Fruit fly (Drosophila melanogaster) whole organism, embryonic: Measurements from ENCODE around the gene glu.

ENCODE experiments used
- B-H1 ChIP-seq: fragments of 200-800 bp; sonication (Bioruptor generic); IDR thresholded peaks from 3 replicates; pipeline ENCODE4 v1.3.6; 2022; ENCODE audit warnings: missing biosample characterization, missing genetic modification characterization
- B-H2 ChIP-seq: fragments of 200-800 bp; sonication (Bioruptor generic); optimal IDR thresholded peaks from 2 replicates; lab custom pipeline; 2018; ENCODE audit warnings: missing biosample characterization, mild to moderate bottlenecking, missing genetic modification characterization
- BtbVII ChIP-seq: fragments of 200-800 bp; sonication (Bioruptor generic); optimal IDR thresholded peaks from 3 replicates; lab custom pipeline; 2017; ENCODE audit warnings: missing biosample characterization, mild to moderate bottlenecking, missing genetic modification characterization
- CG10462 ChIP-seq: fragments of 200-800 bp; sonication (Bioruptor generic); optimal IDR thresholded peaks from 2 replicates; lab custom pipeline; 2016; ENCODE audit warnings: missing biosample characterization, missing genetic modification characterization
- CG10543 ChIP-seq: fragments of 200-800 bp; sonication (Bioruptor generic); optimal IDR thresholded peaks from 3 replicates; lab custom pipeline; 2017; ENCODE audit warnings: missing biosample characterization, mild to moderate bottlenecking, missing genetic modification characterization, moderate library complexity
- CG11456 ChIP-seq: fragments of 200-800 bp; sonication (Bioruptor generic); IDR thresholded peaks from 3 replicates; pipeline ENCODE4 v1.3.6; 2022; ENCODE audit warnings: missing biosample characterization, missing genetic modification characterization
- CG12391 ChIP-seq: fragments of 200-800 bp; sonication (Bioruptor generic); optimal IDR thresholded peaks from 3 replicates; lab custom pipeline; 2018; ENCODE audit warnings: missing biosample characterization, mild to moderate bottlenecking, missing genetic modification characterization, moderate library complexity
- CG16815 ChIP-seq: fragments of 200-800 bp; sonication (Bioruptor generic); optimal IDR thresholded peaks from 3 replicates; lab custom pipeline; 2017; ENCODE audit warnings: missing biosample characterization, mild to moderate bottlenecking, missing genetic modification characterization
- CG17912 ChIP-seq: fragments of 200-800 bp; sonication (Bioruptor generic); optimal IDR thresholded peaks from 2 replicates; lab custom pipeline; 2018; ENCODE audit warnings: missing biosample characterization, mild to moderate bottlenecking, missing genetic modification characterization
- CG1832 ChIP-seq: fragments of 200-800 bp; sonication (Bioruptor generic); optimal IDR thresholded peaks from 2 replicates; lab custom pipeline; 2017; ENCODE audit warnings: missing biosample characterization, mild to moderate bottlenecking, missing genetic modification characterization, inconsistent platforms
- CG18476 ChIP-seq: fragments of 200-800 bp; sonication (Bioruptor generic); optimal IDR thresholded peaks from 2 replicates; lab custom pipeline; 2016; ENCODE audit warnings: missing biosample characterization, mild to moderate bottlenecking, missing genetic modification characterization
- CG2116 ChIP-seq: fragments of 200-800 bp; sonication (Bioruptor generic); optimal IDR thresholded peaks from 3 replicates; lab custom pipeline; 2018; ENCODE audit warnings: missing biosample characterization, mild to moderate bottlenecking, missing genetic modification characterization
- CG2875 ChIP-seq: fragments of 200-800 bp; sonication (Bioruptor generic); optimal IDR thresholded peaks from 2 replicates; lab custom pipeline; 2017; ENCODE audit warnings: missing biosample characterization, mild to moderate bottlenecking, missing genetic modification characterization, missing genetic modification reagents
- CG32772 ChIP-seq: fragments of 200-800 bp; sonication (Bioruptor generic); IDR thresholded peaks from 2 replicates; pipeline ENCODE4 v1.3.6; 2022; ENCODE audit warnings: missing biosample characterization, missing genetic modification characterization
- CG3838 ChIP-seq: fragments of 200-800 bp; sonication (Bioruptor generic); optimal IDR thresholded peaks from 3 replicates; lab custom pipeline; 2016; ENCODE audit warnings: missing biosample characterization, missing genetic modification characterization
- CG6689 ChIP-seq: fragments of 200-800 bp; sonication (Bioruptor generic); IDR thresholded peaks from 2 replicates; pipeline ENCODE4 v1.3.6; 2022; ENCODE audit warnings: missing biosample characterization, missing genetic modification characterization
- CG6854 ChIP-seq: fragments of 200-800 bp; sonication (Bioruptor generic); optimal IDR thresholded peaks from 3 replicates; lab custom pipeline; 2017; ENCODE audit warnings: missing biosample characterization, mild to moderate bottlenecking, missing genetic modification characterization
- CG7271 ChIP-seq: fragments of 200-800 bp; sonication (Bioruptor generic); optimal IDR thresholded peaks from 2 replicates; lab custom pipeline; 2018; ENCODE audit warnings: missing biosample characterization, mild to moderate bottlenecking, missing genetic modification characterization, moderate library complexity
- CG8924 ChIP-seq: fragments of 200-800 bp; optimal IDR thresholded peaks from 3 replicates; lab custom pipeline; 2019; ENCODE audit warnings: missing biosample characterization, mild to moderate bottlenecking, missing genetic modification characterization, moderate library complexity
- CG9932 ChIP-seq: fragments of 200-800 bp; sonication (Bioruptor generic); IDR thresholded peaks from 2 replicates; pipeline ENCODE4 v1.3.6; 2022; ENCODE audit warnings: missing biosample characterization, missing genetic modification characterization
- Dek ChIP-seq: fragments of 200-800 bp; sonication (Bioruptor generic); optimal IDR thresholded peaks from 3 replicates; lab custom pipeline; 2019; ENCODE audit warnings: missing biosample characterization, mild to moderate bottlenecking, missing genetic modification characterization, moderate library complexity
- Hr39 ChIP-seq: fragments of >200 bp; optimal IDR thresholded peaks from 2 replicates; lab custom pipeline; 2017
- Hr51 ChIP-seq, 2 experiments: fragments of 200-800 bp; sonication (Bioruptor generic); optimal IDR thresholded peaks; 2 replicates in 1 of 2; 3 replicates in 1 of 2; lab custom pipeline; 2016 to 2018; ENCODE audit warnings: missing biosample characterization in 2 of 2, missing genetic modification characterization in 2 of 2, mild to moderate bottlenecking in 1 of 2, moderate library complexity in 1 of 2
- MESR4 ChIP-seq: fragments of 200-800 bp; sonication (Bioruptor generic); optimal IDR thresholded peaks from 2 replicates; lab custom pipeline; 2018; ENCODE audit warnings: missing biosample characterization, mild to moderate bottlenecking, missing genetic modification characterization, moderate library complexity
- Neu2 ChIP-seq: fragments of 200-800 bp; sonication (Bioruptor generic); optimal IDR thresholded peaks from 3 replicates; lab custom pipeline; 2016; ENCODE audit warnings: missing biosample characterization, missing genetic modification characterization, borderline replicate concordance
- Nf-YC ChIP-seq: fragments of 200-800 bp; optimal IDR thresholded peaks from 3 replicates; lab custom pipeline; 2019; ENCODE audit warnings: missing biosample characterization, mild to moderate bottlenecking, missing genetic modification characterization, moderate library complexity
- Pdp1 ChIP-seq, 2 experiments: fragments of 200-800 bp; sonication (Bioruptor generic); optimal IDR thresholded peaks; 3 replicates each; lab custom pipeline; 2016; ENCODE audit warnings: missing biosample characterization in 2 of 2, missing genetic modification characterization in 2 of 2, mild to moderate bottlenecking in 1 of 2, moderate library complexity in 1 of 2
- Vsx1 ChIP-seq: fragments of 200-800 bp; sonication (Bioruptor generic); optimal IDR thresholded peaks from 2 replicates; lab custom pipeline; 2017; ENCODE audit warnings: missing biosample characterization, mild to moderate bottlenecking, missing genetic modification characterization, missing genetic modification reagents
- ab ChIP-seq: fragments of 200-800 bp; sonication (Bioruptor generic); optimal IDR thresholded peaks from 2 replicates; lab custom pipeline; 2016; ENCODE audit warnings: missing biosample characterization, missing genetic modification characterization
- ase ChIP-seq: fragments of 200-800 bp; sonication (Bioruptor generic); IDR thresholded peaks from 3 replicates; pipeline ENCODE4 v1.3.6; 2022; ENCODE audit warnings: missing biosample characterization, missing genetic modification characterization
- bigmax ChIP-seq: fragments of 200-800 bp; sonication (Bioruptor generic); optimal IDR thresholded peaks from 2 replicates; lab custom pipeline; 2018; ENCODE audit warnings: missing biosample characterization, mild to moderate bottlenecking, missing genetic modification characterization
- btn ChIP-seq: fragments of 200-800 bp; sonication (Bioruptor generic); optimal IDR thresholded peaks from 2 replicates; lab custom pipeline; 2016; ENCODE audit warnings: missing biosample characterization, missing genetic modification characterization
- corto ChIP-seq: fragments of 200-800 bp; sonication (Bioruptor generic); optimal IDR thresholded peaks from 2 replicates; lab custom pipeline; 2016; ENCODE audit warnings: missing biosample characterization, mild to moderate bottlenecking, missing genetic modification characterization, moderate library complexity
- dmrt11E ChIP-seq: fragments of 200-800 bp; sonication (Bioruptor generic); optimal IDR thresholded peaks from 3 replicates; lab custom pipeline; 2018; ENCODE audit warnings: missing biosample characterization, mild to moderate bottlenecking, missing genetic modification characterization, moderate library complexity
- dmrt99B ChIP-seq: fragments of 200-800 bp; sonication (Bioruptor generic); optimal IDR thresholded peaks from 2 replicates; lab custom pipeline; 2018; ENCODE audit warnings: missing biosample characterization, mild to moderate bottlenecking, missing genetic modification characterization, moderate library complexity
- emc ChIP-seq: fragments of 200-800 bp; sonication (Bioruptor generic); optimal IDR thresholded peaks from 2 replicates; lab custom pipeline; 2016; ENCODE audit warnings: missing biosample characterization, missing genetic modification characterization
- esg ChIP-seq: fragments of 200-800 bp; sonication (Bioruptor generic); conservative IDR thresholded peaks from 2 replicates; pipeline ENCODE4 v1.3.6; 2022; ENCODE audit warnings: missing biosample characterization, missing genetic modification characterization
- jumu ChIP-seq: fragments of 200-800 bp; sonication (Bioruptor generic); optimal IDR thresholded peaks from 3 replicates; lab custom pipeline; 2016; ENCODE audit warnings: missing biosample characterization, missing genetic modification characterization
- kah ChIP-seq: fragments of 200-800 bp; sonication (Bioruptor generic); optimal IDR thresholded peaks from 2 replicates; lab custom pipeline; 2018; ENCODE audit warnings: missing biosample characterization, mild to moderate bottlenecking, missing genetic modification characterization
- lbe ChIP-seq: fragments of 200-800 bp; sonication (Bioruptor generic); optimal IDR thresholded peaks from 2 replicates; lab custom pipeline; 2016; ENCODE audit warnings: missing biosample characterization, mild to moderate bottlenecking, missing genetic modification characterization
- pb ChIP-seq: fragments of 200-800 bp; sonication (Bioruptor generic); optimal IDR thresholded peaks from 3 replicates; lab custom pipeline; 2016; ENCODE audit warnings: missing biosample characterization, missing genetic modification characterization
- pfk ChIP-seq: fragments of 200-800 bp; sonication (Bioruptor generic); optimal IDR thresholded peaks from 2 replicates; lab custom pipeline; 2018; ENCODE audit warnings: missing biosample characterization, mild to moderate bottlenecking, missing genetic modification characterization, moderate library complexity
- sd ChIP-seq: fragments of 200-800 bp; sonication (Bioruptor generic); optimal IDR thresholded peaks from 3 replicates; lab custom pipeline; 2018; ENCODE audit warnings: missing biosample characterization, mild to moderate bottlenecking, missing genetic modification characterization, moderate library complexity
- stwl ChIP-seq: fragments of 200-800 bp; sonication (Bioruptor generic); optimal IDR thresholded peaks from 3 replicates; lab custom pipeline; 2018; ENCODE audit warnings: missing biosample characterization, mild to moderate bottlenecking, missing genetic modification characterization, moderate library complexity
- toy ChIP-seq: fragments of 200-800 bp; sonication (Bioruptor generic); IDR thresholded peaks from 2 replicates; pipeline ENCODE4 v1.3.6; 2022; ENCODE audit warnings: missing biosample characterization, missing genetic modification characterization
- tx ChIP-seq: fragments of 200-800 bp; sonication (Bioruptor generic); optimal IDR thresholded peaks from 2 replicates; lab custom pipeline; 2016; ENCODE audit warnings: missing biosample characterization, missing genetic modification characterization
- wor ChIP-seq: fragments of 200-800 bp; sonication (Bioruptor generic); IDR thresholded peaks from 2 replicates; pipeline ENCODE4 v1.3.6; 2022; ENCODE audit warnings: missing biosample characterization, missing genetic modification characterization
- zf30C ChIP-seq: fragments of 200-800 bp; sonication (Bioruptor generic); optimal IDR thresholded peaks from 3 replicates; lab custom pipeline; 2018; ENCODE audit warnings: missing biosample characterization, mild to moderate bottlenecking, missing genetic modification characterization

Gene glu

dm6 chr2L:16715841-16716701 is 22.1 kb downstream of the glu start, which contains the start of the genes Cyt-c-d and CG31808 (continued):
- peak; percentile 85 to 98 for TF ChIP-seq Hr51 (GFP tag; optimal IDR thresholded peaks at IDR 0.05; lab: Kevin White, UChicago)
- TF ChIP-seq CG6854 (GFP tag; lab: Kevin White, UChicago), result peak; percentile 92
- peak; percentile 90 for TF ChIP-seq tx (GFP tag; lab: Kevin White, UChicago)
- TF ChIP-seq emc (GFP tag; lab: Kevin White, UChicago), result peak; percentile 72
- peak; percentile 53 for TF ChIP-seq CG1832 (GFP tag; lab: Kevin White, UChicago)
- peak; percentile 98 for TF ChIP-seq CG32772
- peak; percentile 89 for TF ChIP-seq corto
- peak; percentile 89 for TF ChIP-seq jumu (GFP tag; lab: Kevin White, UChicago)
- peak; percentile 99 for TF ChIP-seq CG12391
- peak; percentile 90 for TF ChIP-seq kah (GFP tag; lab: Kevin White, UChicago)
- peak; percentile 95 for TF ChIP-seq dmrt11E (tag; lab: Kevin White, UChicago)
- TF ChIP-seq ab, result peak; percentile 86
- peak; percentile 85 for TF ChIP-seq CG2116 (GFP tag; lab: Kevin White, UChicago)
- peak; percentile 83 for TF ChIP-seq Nf-YC
- TF ChIP-seq CG10462, result peak; percentile 92
- TF ChIP-seq Neu2 (GFP tag; lab: Kevin White, UChicago), result no peak
- TF ChIP-seq B-H2 (GFP tag; lab: Kevin White, UChicago), result peak; percentile 63
- peak; percentile 99 for TF ChIP-seq dmrt99B (tag; lab: Kevin White, UChicago)
- TF ChIP-seq CG2875 (GFP tag; lab: Kevin White, UChicago), result peak; percentile 97
- peak; percentile 97 for TF ChIP-seq esg (GFP tag; lab: Robert Waterston, UW)
- peak; percentile 98 for TF ChIP-seq wor (GFP tag; lab: Robert Waterston, UW)
- TF ChIP-seq CG10543 (GFP tag; lab: Kevin White, UChicago), result peak; percentile 93
- TF ChIP-seq zf30C (GFP tag; lab: Kevin White, UChicago), result peak; percentile 93
- peak; percentile 96 for TF ChIP-seq Dek (tag; lab: Kevin White, UChicago)
- no peak for TF ChIP-seq Hr39 (lab: Kevin White, UChicago)
- TF ChIP-seq MESR4 (GFP tag; lab: Kevin White, UChicago), result peak; percentile 47
- TF ChIP-seq sd (tag; lab: Kevin White, UChicago), result peak; percentile 83
- peak; percentile 93 for TF ChIP-seq CG16815 (GFP tag; lab: Kevin White, UChicago)
- TF ChIP-seq bigmax (GFP tag; lab: Kevin White, UChicago), result peak; percentile 48
- peak; percentile 95 for TF ChIP-seq B-H1 (GFP tag; lab: Robert Waterston, UW)
- TF ChIP-seq BtbVII (GFP tag; lab: Kevin White, UChicago), result peak; percentile 95
- TF ChIP-seq CG3838, result peak; percentile 95
- TF ChIP-seq CG18476 (GFP tag; lab: Kevin White, UChicago), result peak; percentile 96
- peak; percentile 88 for TF ChIP-seq toy (GFP tag; lab: Robert Waterston, UW)
- TF ChIP-seq CG7271, result peak; percentile 78
- TF ChIP-seq lbe (GFP tag; lab: Kevin White, UChicago), result peak; percentile 93
- TF ChIP-seq CG9932 (GFP tag; lab: Robert Waterston, UW), result peak; percentile 84
- peak; percentile 98 for TF ChIP-seq CG6689 (GFP tag; lab: Robert Waterston, UW)
- TF ChIP-seq Pdp1 (GFP tag; optimal IDR thresholded peaks at IDR 0.05; lab: Kevin White, UChicago), result peak; percentile 95 to 98
- TF ChIP-seq pb (GFP tag; lab: Kevin White, UChicago), result peak; percentile 71
- TF ChIP-seq CG17912, result peak; percentile 75
- TF ChIP-seq ase, result peak; percentile 98
- TF ChIP-seq Vsx1 (GFP tag; lab: Kevin White, UChicago), result peak; percentile 98
- peak; percentile 92 for TF ChIP-seq CG11456 (GFP tag; lab: Robert Waterston, UW)
- TF ChIP-seq pfk (GFP tag; lab: Kevin White, UChicago), result peak; percentile 39
- peak; percentile 47 for TF ChIP-seq stwl
- peak; percentile 98 for TF ChIP-seq CG8924 (tag; lab: Kevin White, UChicago)
- TF ChIP-seq btn (GFP tag; lab: Kevin White, UChicago), result peak; percentile 82
